Worm (Caenorhabditis elegans) whole organism, mixed stage, embryonic: Measurements from ENCODE around the gene hmit-1.1.
A peak's percentile ranks its signal among the peaks of the same experiment; 100 is the strongest.

Source experiments
- bed-3 ChIP-seq: fragments of 200-800 bp; sonication (Bioruptor generic); optimal IDR thresholded peaks from 3 replicates; lab custom pipeline; 2018; ENCODE audit warnings: mild to moderate bottlenecking, missing genetic modification characterization, moderate library complexity, missing compliant biosample characterization
- blmp-1 ChIP-seq: fragments of 150-350 bp; optimal IDR thresholded peaks from 2 replicates; lab custom pipeline; 2014; ENCODE audit warnings: missing biosample characterization, missing genetic modification characterization
- ceh-83 ChIP-seq: fragments of 200-800 bp; sonication (Bioruptor generic); optimal IDR thresholded peaks from 2 replicates; lab custom pipeline; 2018; ENCODE audit warnings: mild to moderate bottlenecking, missing genetic modification characterization, missing compliant biosample characterization
- ces-1 ChIP-seq: fragments of 150-350 bp; optimal IDR thresholded peaks from 2 replicates; lab custom pipeline; 2014; ENCODE audit warnings: missing biosample characterization, missing genetic modification reagents, missing genetic modification characterization
- cnd-1 ChIP-seq: fragments of 200-800 bp; sonication (Bioruptor generic); optimal IDR thresholded peaks from 2 replicates; lab custom pipeline; 2018; ENCODE audit warnings: mild to moderate bottlenecking, missing genetic modification characterization, missing compliant biosample characterization
- drap-1 ChIP-seq: fragments of 200-800 bp; sonication (Bioruptor generic); optimal IDR thresholded peaks from 3 replicates; lab custom pipeline; 2018; ENCODE audit warnings: mild to moderate bottlenecking, missing genetic modification characterization, missing compliant biosample characterization
- elt-1 ChIP-seq: sonication (generic microtip); optimal IDR thresholded peaks from 2 replicates; lab custom pipeline; 2017; ENCODE audit warnings: missing genetic modification characterization, mild to moderate bottlenecking, missing compliant biosample characterization, antibody characterized with exemption, moderate library complexity, borderline replicate concordance; ENCODE audit not compliant: insufficient read depth
- elt-3 ChIP-seq: fragments of 150-350 bp; optimal IDR thresholded peaks from 2 replicates; lab custom pipeline; 2014; ENCODE audit warnings: missing biosample characterization, missing genetic modification characterization
- flh-1 ChIP-seq: fragments of 200-800 bp; sonication (Bioruptor generic); optimal IDR thresholded peaks from 2 replicates; lab custom pipeline; 2018; ENCODE audit warnings: mild to moderate bottlenecking, missing genetic modification characterization, moderate library complexity, missing compliant biosample characterization
- ham-2 ChIP-seq: fragments of 200-800 bp; sonication (Bioruptor generic); optimal IDR thresholded peaks from 2 replicates; lab custom pipeline; 2018; ENCODE audit warnings: mild to moderate bottlenecking, missing genetic modification characterization, missing compliant biosample characterization
- hlh-1 ChIP-seq: fragments of 150-350 bp; optimal IDR thresholded peaks from 2 replicates; lab custom pipeline; 2014; ENCODE audit warnings: missing biosample characterization, missing genetic modification reagents, missing genetic modification characterization
- lin-32 ChIP-seq: fragments of 200-800 bp; sonication (Bioruptor generic); optimal IDR thresholded peaks from 2 replicates; lab custom pipeline; 2018; ENCODE audit warnings: mild to moderate bottlenecking, missing genetic modification characterization, missing compliant biosample characterization
- lsy-2 ChIP-seq: fragments of 150-350 bp; optimal IDR thresholded peaks from 2 replicates; lab custom pipeline; 2014; ENCODE audit warnings: missing biosample characterization, missing genetic modification characterization
- mab-5 ChIP-seq: fragments of 150-350 bp; optimal IDR thresholded peaks from 2 replicates; lab custom pipeline; 2014; ENCODE audit warnings: missing biosample characterization, missing genetic modification characterization
- mep-1 ChIP-seq: fragments of 150-350 bp; optimal IDR thresholded peaks from 2 replicates; lab custom pipeline; 2017; ENCODE audit warnings: missing biosample characterization, missing genetic modification reagents, missing genetic modification characterization, inconsistent platforms
- nhr-12 ChIP-seq: fragments of 150-350 bp; optimal IDR thresholded peaks from 2 replicates; lab custom pipeline; 2014; ENCODE audit warnings: missing biosample characterization, missing genetic modification characterization
- nhr-237 ChIP-seq: fragments of 150-350 bp; optimal IDR thresholded peaks from 2 replicates; lab custom pipeline; 2014; ENCODE audit warnings: missing biosample characterization, missing genetic modification characterization
- nhr-28 ChIP-seq: fragments of 150-350 bp; optimal IDR thresholded peaks from 2 replicates; lab custom pipeline; 2014; ENCODE audit warnings: missing biosample characterization, missing genetic modification characterization
- nhr-76 ChIP-seq: sonication (generic microtip); optimal IDR thresholded peaks from 2 replicates; lab custom pipeline; 2017; ENCODE audit warnings: missing biosample characterization, missing genetic modification characterization
- pha-4 ChIP-seq: fragments of 150-350 bp; optimal IDR thresholded peaks from 2 replicates; lab custom pipeline; 2018; ENCODE audit warnings: missing biosample characterization, missing genetic modification reagents, missing genetic modification characterization
- sem-2 ChIP-seq: fragments of 200-800 bp; sonication (Bioruptor generic); optimal IDR thresholded peaks from 2 replicates; lab custom pipeline; 2018; ENCODE audit warnings: mild to moderate bottlenecking, missing genetic modification characterization, missing compliant biosample characterization
- snpc-4 ChIP-seq: fragments of 150-350 bp; optimal IDR thresholded peaks from 2 replicates; lab custom pipeline; 2014; ENCODE audit warnings: missing biosample characterization, missing genetic modification characterization
- sptf-1 ChIP-seq: sonication (generic microtip); optimal IDR thresholded peaks from 2 replicates; lab custom pipeline; 2017; ENCODE audit warnings: mild to moderate bottlenecking, missing genetic modification characterization, moderate library complexity, missing compliant biosample characterization
- tbx-8 ChIP-seq: fragments of 200-800 bp; sonication (Bioruptor generic); optimal IDR thresholded peaks from 2 replicates; lab custom pipeline; 2018; ENCODE audit warnings: mild to moderate bottlenecking, missing genetic modification characterization, moderate library complexity, missing compliant biosample characterization
- unc-120 ChIP-seq: sonication (generic microtip); optimal IDR thresholded peaks from 2 replicates; lab custom pipeline; 2017; ENCODE audit warnings: missing genetic modification characterization, missing compliant biosample characterization; ENCODE audit not compliant: poor library complexity, severe bottlenecking
- unc-39 ChIP-seq: fragments of 150-350 bp; optimal IDR thresholded peaks from 2 replicates; lab custom pipeline; 2014; ENCODE audit warnings: missing biosample characterization, missing genetic modification characterization
- unc-62 ChIP-seq: fragments of 150-350 bp; optimal IDR thresholded peaks from 2 replicates; lab custom pipeline; 2014; ENCODE audit warnings: missing biosample characterization, missing genetic modification reagents, missing genetic modification characterization
- zip-8 ChIP-seq: fragments of 150-350 bp; optimal IDR thresholded peaks from 2 replicates; lab custom pipeline; 2014; ENCODE audit warnings: missing biosample characterization, missing genetic modification characterization
- ztf-11 ChIP-seq: fragments of 150-350 bp; optimal IDR thresholded peaks from 2 replicates; lab custom pipeline; 2014; ENCODE audit warnings: missing biosample characterization, missing genetic modification characterization

Gene hmit-1.1

ce11 chrV:18506772-18507171 lies 9.8 kb upstream of the hmit-1.1 start:
- TF ChIP-seq blmp-1 = no peak
- no peak for TF ChIP-seq unc-39
- TF ChIP-seq zip-8 (tag; lab: Kevin White, UChicago) = no peak
- no peak for TF ChIP-seq lin-32 (GFP tag; lab: Kevin White, UChicago)
- no peak for TF ChIP-seq flh-1 (GFP tag; lab: Kevin White, UChicago)
- no peak for TF ChIP-seq nhr-237
- no peak for TF ChIP-seq mep-1 (tag; lab: Kevin White, UChicago)
- no peak for TF ChIP-seq sptf-1 (tag; lab: Kevin White, UChicago)
- TF ChIP-seq cnd-1 = no peak
- TF ChIP-seq hlh-1 = no peak
- no peak for TF ChIP-seq unc-120 (tag; lab: Kevin White, UChicago)

- TF ChIP-seq unc-39 (no peak), hlh-1 (no peak), sem-2 (GFP tag; lab: Kevin White, UChicago) (no peak), nhr-12 (tag; lab: Kevin White, UChicago) (no peak), nhr-237 (no peak), flh-1 (GFP tag; lab: Kevin White, UChicago) (no peak), lin-32 (GFP tag; lab: Kevin White, UChicago) (no peak)
These were observed 8.0 kb upstream of the hmit-1.1 start, which contains the start of gene Y51A2D.1 for ce11 chrV:18508564-18508963. Gene Y51A2D.1 (plus strand): TSS chrV:18508864.

ce11 chrV:18511847-18512246 lies 4.7 kb upstream of the hmit-1.1 start:
- TF ChIP-seq ztf-11 (tag; lab: Kevin White, UChicago) (no peak), bed-3 (GFP tag; lab: Kevin White, UChicago) (no peak), sptf-1 (tag; lab: Kevin White, UChicago) (no peak), mab-5 (no peak), unc-39 (peak; percentile 85), lsy-2 (tag; lab: Kevin White, UChicago) (no peak), elt-3 (tag; lab: Kevin White, UChicago) (no peak), nhr-237 (no peak)

ce11 chrV:18524460-18524859 lies 7.9 kb downstream of the hmit-1.1 start, which contains the start of gene hmit-1.2:
Gene hmit-1.2 (plus strand): TSS chrV:18524760.
- TF ChIP-seq nhr-237 (no peak), ztf-11 (tag; lab: Kevin White, UChicago) (no peak), sptf-1 (tag; lab: Kevin White, UChicago) (no peak), hlh-1 (no peak), ceh-83 (GFP tag; lab: Kevin White, UChicago) (no peak), bed-3 (GFP tag; lab: Kevin White, UChicago) (no peak), nhr-76 (no peak)

DNA sequence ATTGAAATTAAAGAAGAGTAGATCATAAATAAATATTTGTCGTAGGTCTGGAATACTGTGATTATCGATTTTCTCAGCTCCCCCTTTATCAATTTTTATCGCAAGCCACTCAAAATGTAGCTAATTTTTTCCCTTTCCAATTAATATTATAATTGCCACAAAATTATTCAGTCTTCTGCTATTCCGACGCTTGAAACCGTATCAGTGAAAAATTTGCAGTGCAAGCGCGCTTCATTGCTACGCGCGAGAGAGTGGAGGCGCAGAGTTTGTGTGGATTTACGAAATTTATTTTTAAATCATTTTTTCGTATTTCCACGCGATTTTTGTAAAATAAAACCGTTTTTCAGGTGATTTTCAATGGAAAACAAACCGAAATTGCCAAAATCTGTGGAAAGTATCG lies 17.0 kb downstream of the hmit-1.1 start, which contains the start of gene ints-5:
Gene ints-5 (plus strand): TSS at position 348 of the 400 bp plus-strand sequence.
- TF ChIP-seq nhr-237 = peak; percentile 36
- no peak for TF ChIP-seq ham-2 (GFP tag; lab: Kevin White, UChicago)
- no peak for TF ChIP-seq ztf-11 (tag; lab: Kevin White, UChicago)
- TF ChIP-seq pha-4 (tag; lab: Kevin White, UChicago) = peak; percentile 31

ce11 chrV:18536015-18536414 lies 19.4 kb downstream of the hmit-1.1 start:
- peak; percentile 96 for TF ChIP-seq zip-8 (tag; lab: Kevin White, UChicago)
- TF ChIP-seq blmp-1 = no peak
- TF ChIP-seq nhr-28 (tag; lab: Kevin White, UChicago) = no peak
- no peak for TF ChIP-seq nhr-12 (tag; lab: Kevin White, UChicago)
- TF ChIP-seq lin-32 (GFP tag; lab: Kevin White, UChicago) = no peak
- no peak for TF ChIP-seq bed-3 (GFP tag; lab: Kevin White, UChicago)

DNA sequence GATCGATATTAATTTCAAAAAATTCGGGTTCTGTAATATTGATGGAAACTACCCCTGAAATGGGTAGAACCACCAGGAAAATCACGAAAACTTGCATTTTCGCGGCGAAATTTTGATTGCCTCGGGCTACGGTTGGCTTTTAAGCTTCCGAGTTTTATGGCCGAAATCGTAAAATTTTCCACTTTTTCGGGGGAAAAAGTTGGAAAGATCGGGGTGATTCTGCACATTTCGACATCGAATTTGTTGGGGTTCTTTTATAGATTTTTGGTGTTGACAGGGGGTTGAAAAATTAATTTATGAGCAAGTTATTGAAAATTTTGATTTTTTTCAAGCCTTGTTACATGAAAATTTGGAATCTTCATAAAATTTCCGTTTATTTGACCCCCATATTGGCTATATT lies 37.2 kb downstream of the hmit-1.1 start, which contains the start of gene Y51A2D.8:
Gene Y51A2D.8 (minus strand): TSS at position 101 of the 400 bp plus-strand sequence.
- TF ChIP-seq drap-1 (GFP tag; lab: Kevin White, UChicago) (no peak), nhr-76 (no peak), tbx-8 (no peak), bed-3 (GFP tag; lab: Kevin White, UChicago) (no peak), unc-62 (GFP tag; lab: Kevin White, UChicago) (no peak), elt-1 (tag; lab: Kevin White, UChicago) (no peak), ces-1 (no peak), snpc-4 (tag; lab: Kevin White, UChicago) (no peak), nhr-237 (no peak)
